Worm (Caenorhabditis elegans) whole organism, L3 larva: Measurements from ENCODE around the gene hel-1.

ENCODE experiments used
- ceh-16 ChIP-seq: sonication (generic microtip); optimal IDR thresholded peaks from 2 replicates; lab custom pipeline; 2017; ENCODE audit warnings: missing biosample characterization, missing genetic modification characterization
- ceh-9 ChIP-seq: sonication (generic microtip); optimal IDR thresholded peaks from 2 replicates; lab custom pipeline; 2018; ENCODE audit warnings: missing biosample characterization, missing genetic modification characterization
- egl-27 ChIP-seq: sonication (generic microtip); optimal IDR thresholded peaks from 4 replicates; lab custom pipeline; 2017; ENCODE audit warnings: missing biosample characterization, missing genetic modification reagents, missing genetic modification characterization
- fos-1 ChIP-seq: fragments of 150-350 bp; optimal IDR thresholded peaks from 2 replicates; lab custom pipeline; 2014; ENCODE audit warnings: missing biosample characterization, missing genetic modification characterization
- nhr-12 ChIP-seq: fragments of 150-350 bp; optimal IDR thresholded peaks from 2 replicates; lab custom pipeline; 2014; ENCODE audit warnings: missing biosample characterization, missing genetic modification characterization
- skn-1 ChIP-seq: fragments of 150-350 bp; optimal IDR thresholded peaks from 2 replicates; lab custom pipeline; 2014; ENCODE audit warnings: missing biosample characterization, missing genetic modification characterization
- unc-62 ChIP-seq: fragments of 150-350 bp; sonication (generic microtip); optimal IDR thresholded peaks from 4 replicates; lab custom pipeline; 2014; ENCODE audit warnings: missing biosample characterization, missing genetic modification reagents, missing genetic modification characterization

DNA sequence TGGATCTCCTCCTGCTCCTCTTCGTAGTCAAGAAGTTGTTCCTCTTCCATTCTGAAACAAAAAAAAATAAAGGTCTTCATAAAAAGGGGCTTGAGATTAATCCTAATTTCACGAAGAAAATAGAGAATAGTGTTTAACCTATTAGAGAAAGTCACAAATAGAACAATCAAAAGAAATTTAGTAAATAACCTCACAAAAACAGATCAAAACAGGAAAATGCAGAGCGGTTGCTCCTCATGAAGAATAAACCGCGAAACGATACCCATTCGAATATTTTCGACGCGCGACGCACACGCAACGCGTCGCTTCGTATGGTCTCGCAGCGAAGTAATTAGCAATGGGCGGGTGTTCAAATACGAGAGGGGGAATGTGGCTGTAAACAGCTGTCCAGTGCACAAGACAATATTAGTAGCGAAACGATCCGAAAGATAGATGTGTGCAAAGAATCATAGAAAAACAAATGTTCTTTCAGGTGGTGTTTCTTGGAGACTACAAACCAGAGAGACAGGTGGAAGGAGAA is at the start of gene hel-1:
- TF ChIP-seq fos-1 (tag; lab: Kevin White, UChicago) (no peak), nhr-12 (tag; lab: Kevin White, UChicago) (no peak), skn-1 (tag; lab: Kevin White, UChicago) (peak; percentile 25), ceh-9 (tag; lab: Kevin White, UChicago) (no peak), unc-62 (GFP tag; lab: Kevin White, UChicago) (no peak), egl-27 (tag; lab: Kevin White, UChicago) (no peak), ceh-16 (tag; lab: Kevin White, UChicago) (no peak)
